Fruit fly (Drosophila melanogaster): ENCODE measurements around the gene CG11997.
A peak's percentile ranks its signal among the peaks of the same experiment; 100 is the strongest.

Gene CG11997

dm6 chr3R:9177217-9177616 is at the start of gene CG11997:
CG11997 (plus strand) TSS chr3R:9177517.
- no peak for TF ChIP-seq rn (GFP tag; IDR thresholded peaks at IDR 0.05)
- no peak for TF ChIP-seq CG8301 (tag; optimal IDR thresholded peaks at IDR 0.05)
- TF ChIP-seq CG14655 (GFP tag; optimal IDR thresholded peaks at IDR 0.05), result no peak
- TF ChIP-seq EcR (GFP tag; optimal IDR thresholded peaks at IDR 0.05), result no peak
- no peak for TF ChIP-seq CG34367 (tag; optimal IDR thresholded peaks at IDR 0.05)
- TF ChIP-seq Pif1B (GFP tag; optimal IDR thresholded peaks at IDR 0.05), result no peak
- TF ChIP-seq CG10348 (GFP tag; IDR thresholded peaks at IDR 0.05), result no peak
- no peak for TF ChIP-seq CG17806 (tag; optimal IDR thresholded peaks at IDR 0.05)
- no peak for TF ChIP-seq D1 (tag; optimal IDR thresholded peaks at IDR 0.05)
- TF ChIP-seq CG9948 (tag; optimal IDR thresholded peaks at IDR 0.05), result no peak
- no peak for TF ChIP-seq Snoo (tag; optimal IDR thresholded peaks at IDR 0.05)
- TF ChIP-seq Ets98B (GFP tag; IDR thresholded peaks at IDR 0.05), result no peak

DNA sequence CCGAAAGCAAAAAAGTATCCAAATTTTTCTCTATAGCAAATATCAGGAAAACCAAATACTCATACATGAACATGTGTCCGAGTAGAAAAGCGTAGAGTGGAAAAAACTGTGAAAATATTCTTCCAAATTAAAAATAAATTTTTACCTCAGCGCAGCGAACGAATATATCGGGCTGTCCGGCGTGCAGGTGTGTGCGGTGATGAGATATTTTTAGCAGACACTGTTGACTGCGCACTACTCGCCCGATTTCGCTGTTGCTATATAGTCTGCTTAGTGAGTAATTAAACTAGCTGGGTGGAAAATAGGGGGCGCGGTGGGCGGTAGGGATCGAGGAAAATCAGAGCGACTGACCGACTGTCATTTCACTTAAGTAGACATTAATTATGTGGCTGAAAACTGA is 47.1 kb upstream of the CG11997 start:
- TF ChIP-seq CG12605 (GFP tag; IDR thresholded peaks at IDR 0.05) (no peak), CG4496 (GFP tag; IDR thresholded peaks at IDR 0.05) (no peak), rn (GFP tag; IDR thresholded peaks at IDR 0.05) (no peak), Pif1A (GFP tag; optimal IDR thresholded peaks at IDR 0.05) (no peak), CG8301 (tag; optimal IDR thresholded peaks at IDR 0.05) (no peak), CG34367 (tag; optimal IDR thresholded peaks at IDR 0.05) (no peak), gl (tag; optimal IDR thresholded peaks at IDR 0.05) (no peak)

- no peak for TF ChIP-seq CG17806 (tag; optimal IDR thresholded peaks at IDR 0.05)
- no peak for TF ChIP-seq Ets98B (GFP tag; IDR thresholded peaks at IDR 0.05)
- TF ChIP-seq CG34367 (tag; optimal IDR thresholded peaks at IDR 0.05), result no peak
- TF ChIP-seq D1 (tag; optimal IDR thresholded peaks at IDR 0.05), result no peak
- TF ChIP-seq CG15710 (tag; optimal IDR thresholded peaks at IDR 0.05), result no peak
- no peak for TF ChIP-seq fd96Ca (GFP tag; IDR thresholded peaks at IDR 0.05)
- no peak for TF ChIP-seq CG9948 (tag; optimal IDR thresholded peaks at IDR 0.05)
- TF ChIP-seq CG4496 (GFP tag; IDR thresholded peaks at IDR 0.05), result no peak
- no peak for TF ChIP-seq gl (tag; optimal IDR thresholded peaks at IDR 0.05)
- TF ChIP-seq CG8301 (tag; optimal IDR thresholded peaks at IDR 0.05), result no peak
- TF ChIP-seq CG14655 (GFP tag; optimal IDR thresholded peaks at IDR 0.05), result no peak
- TF ChIP-seq CG10348 (GFP tag; IDR thresholded peaks at IDR 0.05), result no peak
- no peak for TF ChIP-seq rn (GFP tag; IDR thresholded peaks at IDR 0.05)
- no peak for TF ChIP-seq CG32121 (GFP tag; IDR thresholded peaks at IDR 0.05)
- no peak for TF ChIP-seq EcR (GFP tag; optimal IDR thresholded peaks at IDR 0.05)
- TF ChIP-seq CG8159 (tag; optimal IDR thresholded peaks at IDR 0.05), result no peak
- TF ChIP-seq Pif1B (GFP tag; optimal IDR thresholded peaks at IDR 0.05), result no peak
- no peak for TF ChIP-seq Snoo (tag; optimal IDR thresholded peaks at IDR 0.05)
- TF ChIP-seq Pif1A (GFP tag; optimal IDR thresholded peaks at IDR 0.05), result no peak
- TF ChIP-seq CG12605 (GFP tag; IDR thresholded peaks at IDR 0.05), result no peak
Observed at dm6 chr3R:9131466-9131865, 45.9 kb upstream of the CG11997 start.

dm6 chr3R:9133243-9133642 is 44.1 kb upstream of the CG11997 start:
- no peak for TF ChIP-seq fd96Ca (GFP tag; IDR thresholded peaks at IDR 0.05)
- TF ChIP-seq CG13204 (GFP tag; optimal IDR thresholded peaks at IDR 0.05), result no peak
- TF ChIP-seq CG8159 (tag; optimal IDR thresholded peaks at IDR 0.05), result no peak
- no peak for TF ChIP-seq CG4496 (GFP tag; IDR thresholded peaks at IDR 0.05)
- no peak for TF ChIP-seq CG10348 (GFP tag; IDR thresholded peaks at IDR 0.05)
- TF ChIP-seq Snoo (tag; optimal IDR thresholded peaks at IDR 0.05), result no peak
- TF ChIP-seq Ets98B (GFP tag; IDR thresholded peaks at IDR 0.05), result no peak

DNA sequence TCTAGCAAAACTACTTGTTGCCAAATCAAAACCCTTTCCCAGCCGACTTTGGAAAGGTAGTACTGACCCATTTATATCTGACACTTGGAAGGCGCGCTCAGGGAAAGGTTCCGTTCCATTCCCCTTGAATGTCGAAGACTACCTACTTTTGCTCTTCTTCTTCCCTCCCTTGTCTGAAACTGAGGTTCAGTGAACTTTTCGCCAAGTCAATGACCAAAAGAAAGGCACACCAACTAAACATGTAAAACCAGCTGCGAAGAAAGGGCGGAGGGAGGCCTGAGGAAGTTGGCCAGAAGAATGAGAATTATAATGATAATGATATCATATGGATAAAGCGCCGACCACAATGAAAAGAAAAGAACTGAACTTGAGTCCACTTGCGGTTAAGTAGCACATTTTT is 42.2 kb upstream of the CG11997 start:
- peak; percentile 99 for TF ChIP-seq EcR (GFP tag; optimal IDR thresholded peaks at IDR 0.05)
- no peak for TF ChIP-seq CG4496 (GFP tag; IDR thresholded peaks at IDR 0.05)

DNA sequence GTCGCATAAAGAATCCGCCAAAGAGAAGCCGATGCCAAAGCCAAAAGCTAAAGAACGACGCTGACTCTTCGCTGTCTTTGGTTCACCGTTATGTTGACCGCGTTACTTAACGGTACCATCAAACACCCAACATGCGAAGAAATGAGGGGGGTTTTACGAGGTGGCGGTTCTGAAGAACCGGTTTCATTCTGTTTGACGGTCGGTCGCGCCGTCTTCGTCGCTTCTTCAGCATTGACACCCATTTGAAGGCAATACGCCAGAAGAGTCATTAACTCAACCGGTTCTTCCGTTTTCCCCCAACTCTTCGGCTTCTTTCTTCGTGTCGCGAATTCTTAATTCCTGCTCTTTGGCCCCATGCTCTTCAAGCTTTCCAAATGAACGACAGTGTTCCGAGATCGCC is 39.1 kb upstream of the CG11997 start:
- TF ChIP-seq EcR (GFP tag; optimal IDR thresholded peaks at IDR 0.05) (peak; percentile 42), Pif1A (GFP tag; optimal IDR thresholded peaks at IDR 0.05) (no peak)

DNA sequence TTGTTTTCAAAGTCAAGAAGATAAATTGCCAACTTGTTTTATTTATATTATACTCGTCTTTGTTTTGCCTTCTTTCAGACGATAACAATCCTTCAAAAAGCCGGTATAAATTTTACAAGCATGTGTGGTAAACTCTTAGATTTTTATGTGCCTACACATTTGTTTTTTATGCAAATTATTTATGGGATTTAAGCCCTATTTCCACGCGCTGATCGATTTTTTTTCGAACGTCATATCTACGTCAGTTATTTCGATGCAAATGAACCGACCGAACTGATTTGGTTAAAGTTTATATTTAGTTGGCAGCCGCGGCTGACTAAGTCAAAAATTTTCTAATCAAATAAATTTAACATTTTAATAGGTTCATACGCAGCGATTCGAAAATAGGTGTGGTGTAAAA is 37.2 kb upstream of the CG11997 start:
- TF ChIP-seq fd96Ca (GFP tag; IDR thresholded peaks at IDR 0.05) (no peak), CG34367 (tag; optimal IDR thresholded peaks at IDR 0.05) (no peak), CG12605 (GFP tag; IDR thresholded peaks at IDR 0.05) (no peak), Snoo (tag; optimal IDR thresholded peaks at IDR 0.05) (no peak), D1 (tag; optimal IDR thresholded peaks at IDR 0.05) (no peak), Pif1B (GFP tag; optimal IDR thresholded peaks at IDR 0.05) (no peak), CG13204 (GFP tag; optimal IDR thresholded peaks at IDR 0.05) (no peak), CG8159 (tag; optimal IDR thresholded peaks at IDR 0.05) (no peak), Pif1A (GFP tag; optimal IDR thresholded peaks at IDR 0.05) (no peak), rn (GFP tag; IDR thresholded peaks at IDR 0.05) (no peak), gl (tag; optimal IDR thresholded peaks at IDR 0.05) (no peak), CG15710 (tag; optimal IDR thresholded peaks at IDR 0.05) (no peak), Ets98B (GFP tag; IDR thresholded peaks at IDR 0.05) (no peak)

dm6 chr3R:9140914-9141313 is 36.4 kb upstream of the CG11997 start:
- TF ChIP-seq CG8301 (tag; optimal IDR thresholded peaks at IDR 0.05) (no peak), CG8159 (tag; optimal IDR thresholded peaks at IDR 0.05) (no peak), gl (tag; optimal IDR thresholded peaks at IDR 0.05) (no peak), Pif1A (GFP tag; optimal IDR thresholded peaks at IDR 0.05) (no peak), rn (GFP tag; IDR thresholded peaks at IDR 0.05) (no peak), CG10348 (GFP tag; IDR thresholded peaks at IDR 0.05) (no peak), CG17806 (tag; optimal IDR thresholded peaks at IDR 0.05) (no peak), CG34367 (tag; optimal IDR thresholded peaks at IDR 0.05) (no peak), CG9948 (tag; optimal IDR thresholded peaks at IDR 0.05) (no peak), Snoo (tag; optimal IDR thresholded peaks at IDR 0.05) (no peak), Ets98B (GFP tag; IDR thresholded peaks at IDR 0.05) (no peak)

Measured in whole organism, pupa.